Worm (Caenorhabditis elegans) whole organism, L1 larva: ENCODE results near the gene nhr-104.

Experiments
- C04F5.9 ChIP-seq: sonication (generic microtip); optimal IDR thresholded peaks from 2 replicates; lab custom pipeline; 2016; ENCODE audit warnings: missing genetic modification characterization, missing compliant biosample characterization
- C16A3.4 ChIP-seq: fragments of 150-350 bp; optimal IDR thresholded peaks from 2 replicates; lab custom pipeline; 2014; ENCODE audit warnings: missing biosample characterization, missing genetic modification characterization
- F16B12.6 ChIP-seq: fragments of 150-350 bp; optimal IDR thresholded peaks from 2 replicates; lab custom pipeline; 2014; ENCODE audit warnings: missing biosample characterization, missing genetic modification characterization
- Y116A8C.19 ChIP-seq: sonication (generic microtip); optimal IDR thresholded peaks from 2 replicates; lab custom pipeline; 2016; ENCODE audit warnings: missing compliant biosample characterization, missing genetic modification characterization, borderline replicate concordance
- ama-1 ChIP-seq: fragments of 150-350 bp; optimal IDR thresholded peaks from 2 replicates; lab custom pipeline; 2014
- blmp-1 ChIP-seq: fragments of 150-350 bp; optimal IDR thresholded peaks from 2 replicates; lab custom pipeline; 2014; ENCODE audit warnings: missing biosample characterization, missing genetic modification characterization
- ceh-8 ChIP-seq: fragments of 200-800 bp; sonication (Bioruptor generic); optimal IDR thresholded peaks from 2 replicates; lab custom pipeline; 2018; ENCODE audit warnings: mild to moderate bottlenecking, missing genetic modification characterization, moderate library complexity, missing compliant biosample characterization
- ceh-82 ChIP-seq, 3 experiments: fragments of 150-350 bp in 1 of 3; sonication (generic microtip) in 2 of 3; optimal IDR thresholded peaks; 2 replicates each; lab custom pipeline; 2014 to 2017; ENCODE audit warnings: missing biosample characterization in 3 of 3, missing genetic modification characterization in 3 of 3
- ceh-88 ChIP-seq: fragments of 200-800 bp; sonication (Bioruptor generic); IDR thresholded peaks from 2 replicates; pipeline ENCODE4 v1.3.6; 2022; ENCODE audit warnings: missing genetic modification characterization, missing compliant biosample characterization
- dsc-1 ChIP-seq: sonication (generic microtip); optimal IDR thresholded peaks from 2 replicates; lab custom pipeline; 2016; ENCODE audit warnings: mild to moderate bottlenecking, missing genetic modification characterization, missing compliant biosample characterization
- efl-1 ChIP-seq, 4 experiments: fragments of 150-350 bp; optimal IDR thresholded peaks in 3 of 4; peaks in 1 of 4; 1 replicate in 1 of 4; 2 replicates in 3 of 4; lab custom pipeline; 2014; ENCODE audit warnings: missing biosample characterization in 2 of 4, missing genetic modification characterization in 2 of 4, missing genetic modification reagents in 2 of 4
- egl-27 ChIP-seq, 2 experiments: fragments of 150-350 bp in 1 of 2; sonication (generic microtip); optimal IDR thresholded peaks; 3 replicates each; lab custom pipeline; 2017 to 2018; ENCODE audit warnings: missing biosample characterization in 2 of 2, missing genetic modification characterization in 2 of 2, missing genetic modification reagents in 2 of 2
- elt-2 ChIP-seq: sonication (generic microtip); optimal IDR thresholded peaks from 2 replicates; lab custom pipeline; 2016; ENCODE audit warnings: missing genetic modification characterization, mild to moderate bottlenecking, inconsistent platforms, missing compliant biosample characterization, missing genetic modification reagents
- ets-5 ChIP-seq: fragments of 200-800 bp; sonication (Bioruptor generic); IDR thresholded peaks from 2 replicates; pipeline ENCODE4 v1.3.6; 2022; ENCODE audit warnings: missing genetic modification characterization, missing compliant biosample characterization
- fkh-4 ChIP-seq: sonication (generic microtip); optimal IDR thresholded peaks from 2 replicates; lab custom pipeline; 2016; ENCODE audit warnings: missing compliant biosample characterization, missing genetic modification characterization, borderline replicate concordance
- hlh-17 ChIP-seq: fragments of 200-800 bp; sonication (Bioruptor generic); optimal IDR thresholded peaks from 2 replicates; lab custom pipeline; 2018; ENCODE audit warnings: missing genetic modification characterization, mild to moderate bottlenecking, missing compliant biosample characterization, moderate library complexity, borderline replicate concordance
- hpl-2 ChIP-seq: fragments of 150-350 bp; optimal IDR thresholded peaks from 2 replicates; lab custom pipeline; 2014; ENCODE audit warnings: missing biosample characterization, missing genetic modification reagents, missing genetic modification characterization
- jun-1 ChIP-seq: fragments of 150-350 bp; optimal IDR thresholded peaks from 2 replicates; lab custom pipeline; 2014; ENCODE audit warnings: missing biosample characterization, missing genetic modification reagents, missing genetic modification characterization
- lin-13 ChIP-seq: fragments of 150-350 bp; optimal IDR thresholded peaks from 2 replicates; lab custom pipeline; 2014; ENCODE audit warnings: missing biosample characterization, missing genetic modification reagents, missing genetic modification characterization
- lin-14 ChIP-seq: fragments of 200-800 bp; sonication (Bioruptor generic); optimal IDR thresholded peaks from 2 replicates; lab custom pipeline; 2018; ENCODE audit warnings: mild to moderate bottlenecking, missing genetic modification characterization, moderate library complexity, missing compliant biosample characterization
- mab-9 ChIP-seq: fragments of 200-800 bp; sonication (Bioruptor generic); IDR thresholded peaks from 2 replicates; pipeline ENCODE4 v1.3.6; 2022; ENCODE audit warnings: missing genetic modification reagents, missing genetic modification characterization, missing compliant biosample characterization
- nhr-11 ChIP-seq: fragments of 150-350 bp; optimal IDR thresholded peaks from 2 replicates; lab custom pipeline; 2014; ENCODE audit warnings: missing biosample characterization, missing genetic modification characterization
- nhr-12 ChIP-seq: sonication (generic microtip); optimal IDR thresholded peaks from 2 replicates; lab custom pipeline; 2017; ENCODE audit warnings: missing biosample characterization, missing genetic modification characterization
- nhr-19 ChIP-seq: fragments of 200-800 bp; sonication (Bioruptor generic); conservative IDR thresholded peaks from 2 replicates; pipeline ENCODE4 v1.3.6; 2022; ENCODE audit warnings: missing genetic modification characterization, missing compliant biosample characterization
- nhr-20 ChIP-seq: sonication (generic microtip); optimal IDR thresholded peaks from 2 replicates; lab custom pipeline; 2016; ENCODE audit warnings: mild to moderate bottlenecking, missing genetic modification characterization, missing compliant biosample characterization
- nhr-28 ChIP-seq: fragments of 150-350 bp; optimal IDR thresholded peaks from 2 replicates; lab custom pipeline; 2014; ENCODE audit warnings: missing biosample characterization, missing genetic modification characterization
- nhr-47 ChIP-seq: sonication (generic microtip); optimal IDR thresholded peaks from 2 replicates; lab custom pipeline; 2016; ENCODE audit warnings: mild to moderate bottlenecking, missing genetic modification characterization, moderate library complexity, missing compliant biosample characterization
- nhr-71 ChIP-seq: sonication (generic microtip); optimal IDR thresholded peaks from 2 replicates; lab custom pipeline; 2016; ENCODE audit warnings: mild to moderate bottlenecking, missing genetic modification characterization, moderate library complexity, missing compliant biosample characterization
- nhr-76 ChIP-seq: sonication (generic microtip); optimal IDR thresholded peaks from 2 replicates; lab custom pipeline; 2017; ENCODE audit warnings: missing biosample characterization, missing genetic modification characterization
- nhr-77 ChIP-seq: fragments of 150-350 bp; optimal IDR thresholded peaks from 2 replicates; lab custom pipeline; 2014; ENCODE audit warnings: missing biosample characterization, missing genetic modification characterization
- nhr-85 ChIP-seq: sonication (generic microtip); peaks from one replicate; lab custom pipeline; 2016; ENCODE audit warnings: missing genetic modification characterization, inconsistent platforms, missing compliant biosample characterization
- nhr-90 ChIP-seq: sonication (generic microtip); optimal IDR thresholded peaks from 2 replicates; lab custom pipeline; 2016; ENCODE audit warnings: mild to moderate bottlenecking, missing genetic modification characterization, missing compliant biosample characterization; ENCODE audit not compliant: poor library complexity
- pqm-1 ChIP-seq: sonication (generic microtip); optimal IDR thresholded peaks from 3 replicates; lab custom pipeline; 2017; ENCODE audit warnings: missing biosample characterization, missing genetic modification characterization
- snu-23 ChIP-seq: sonication (generic microtip); optimal IDR thresholded peaks from 2 replicates; lab custom pipeline; 2016; ENCODE audit warnings: missing genetic modification characterization, missing compliant biosample characterization
- sox-4 ChIP-seq: sonication (generic microtip); optimal IDR thresholded peaks from 2 replicates; lab custom pipeline; 2016; ENCODE audit warnings: missing genetic modification characterization, missing compliant biosample characterization
- sptf-1 ChIP-seq: fragments of 150-350 bp; optimal IDR thresholded peaks from 2 replicates; lab custom pipeline; 2014; ENCODE audit warnings: missing biosample characterization, missing genetic modification characterization
- tbx-2 ChIP-seq: sonication (generic microtip); optimal IDR thresholded peaks from 2 replicates; lab custom pipeline; 2016; ENCODE audit warnings: missing genetic modification characterization, missing compliant biosample characterization
- unc-30 ChIP-seq: sonication (generic microtip); optimal IDR thresholded peaks from 2 replicates; lab custom pipeline; 2017; ENCODE audit warnings: missing biosample characterization, missing genetic modification characterization
- unc-62 ChIP-seq: fragments of 150-350 bp; optimal IDR thresholded peaks from 2 replicates; lab custom pipeline; 2014; ENCODE audit warnings: missing biosample characterization, missing genetic modification reagents, missing genetic modification characterization
- unc-86 ChIP-seq: sonication (generic microtip); optimal IDR thresholded peaks from 2 replicates; lab custom pipeline; 2016; ENCODE audit warnings: missing genetic modification characterization, missing compliant biosample characterization
- unc-98 ChIP-seq: fragments of 200-800 bp; sonication (Bioruptor generic); IDR thresholded peaks from 2 replicates; pipeline ENCODE4 v1.3.6; 2022; ENCODE audit warnings: missing genetic modification characterization, missing compliant biosample characterization
- zag-1 ChIP-seq: fragments of 150-350 bp; optimal IDR thresholded peaks from 2 replicates; lab custom pipeline; 2014; ENCODE audit warnings: missing biosample characterization, missing genetic modification characterization
- ztf-11 ChIP-seq, 2 experiments: sonication (generic microtip); optimal IDR thresholded peaks; 2 replicates each; lab custom pipeline; 2016 to 2017; ENCODE audit warnings: missing genetic modification characterization in 2 of 2, missing biosample characterization in 1 of 2, missing compliant biosample characterization in 1 of 2

The nhr-104 gene

DNA sequence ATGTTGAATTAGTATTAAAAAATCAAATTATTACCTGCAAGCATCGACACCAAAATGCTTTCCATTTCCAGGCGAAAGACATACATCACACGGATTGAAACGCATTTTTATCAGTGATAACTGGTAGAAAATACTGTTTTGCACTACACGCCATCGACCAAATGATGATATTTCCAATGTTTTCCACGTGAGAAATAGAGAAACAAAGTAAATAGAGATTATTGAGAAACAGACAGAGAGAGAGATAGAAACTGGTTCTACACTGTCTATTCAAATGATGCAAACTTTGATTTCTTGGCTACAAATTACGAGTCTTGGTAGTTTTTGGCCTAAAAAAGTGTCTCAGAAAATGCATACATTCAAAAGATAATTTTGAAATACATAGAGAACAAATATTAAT is at the start of gene nhr-104 (continued):
- no peak for TF ChIP-seq hpl-2 (GFP tag; lab: Kevin White, UChicago)
- TF ChIP-seq nhr-71 (tag; lab: Kevin White, UChicago): no peak
- TF ChIP-seq snu-23 (GFP tag; lab: Kevin White, UChicago): peak; percentile 61
- no peak for TF ChIP-seq lin-14
- TF ChIP-seq C04F5.9 (tag; lab: Kevin White, UChicago): no peak
- no peak for TF ChIP-seq unc-62 (GFP tag; lab: Kevin White, UChicago)
- TF ChIP-seq nhr-20: peak; percentile 65
- peak; percentile 20 to 49 for TF ChIP-seq efl-1 (optimal IDR thresholded peaks at IDR 0.05; lab: Kevin White, UChicago)
- peak in 1 of 2 experiments; percentile 3 for TF ChIP-seq efl-1 (GFP tag; optimal IDR thresholded peaks at IDR 0.05 in 1 of 2; lab: Kevin White, UChicago)
- peak; percentile 45 for TF ChIP-seq elt-2
- no peak for TF ChIP-seq dsc-1 (tag; lab: Kevin White, UChicago)
- TF ChIP-seq unc-86 (tag; lab: Kevin White, UChicago): no peak
- no peak; the same call in 1 of the 2 replicates for TF ChIP-seq nhr-19 (GFP tag; lab: Robert Waterston, UW)
- peak; percentile 28 for TF ChIP-seq jun-1 (tag; lab: Kevin White, UChicago)
- TF ChIP-seq fkh-4 (tag; lab: Kevin White, UChicago): no peak
- TF ChIP-seq ztf-11 (tag; optimal IDR thresholded peaks at IDR 0.05; lab: Kevin White, UChicago): no peak
- TF ChIP-seq nhr-47 (tag; lab: Kevin White, UChicago): no peak
- TF ChIP-seq nhr-28 (tag; lab: Kevin White, UChicago): no peak
- TF ChIP-seq zag-1 (tag; lab: Kevin White, UChicago): no peak
- TF ChIP-seq unc-98 (GFP tag; lab: Robert Waterston, UW): no peak
- TF ChIP-seq sptf-1 (tag; lab: Kevin White, UChicago): no peak
- peak; percentile 37 for TF ChIP-seq C16A3.4 (tag; lab: Kevin White, UChicago)
- no peak for TF ChIP-seq nhr-12 (tag; lab: Kevin White, UChicago)
- no peak for TF ChIP-seq F16B12.6
- no peak for TF ChIP-seq Y116A8C.19
- no peak for TF ChIP-seq ceh-88
- TF ChIP-seq ets-5: no peak
- no peak for TF ChIP-seq nhr-76 (tag; lab: Kevin White, UChicago)
- no peak for TF ChIP-seq pqm-1
- peak in 1 of 3 experiments; percentile 7 for TF ChIP-seq ceh-82 (tag; optimal IDR thresholded peaks at IDR 0.05; lab: Kevin White, UChicago)
- no peak for TF ChIP-seq unc-30 (tag; lab: Kevin White, UChicago)
- peak; percentile 30 for TF ChIP-seq tbx-2 (tag; lab: Kevin White, UChicago)

DNA sequence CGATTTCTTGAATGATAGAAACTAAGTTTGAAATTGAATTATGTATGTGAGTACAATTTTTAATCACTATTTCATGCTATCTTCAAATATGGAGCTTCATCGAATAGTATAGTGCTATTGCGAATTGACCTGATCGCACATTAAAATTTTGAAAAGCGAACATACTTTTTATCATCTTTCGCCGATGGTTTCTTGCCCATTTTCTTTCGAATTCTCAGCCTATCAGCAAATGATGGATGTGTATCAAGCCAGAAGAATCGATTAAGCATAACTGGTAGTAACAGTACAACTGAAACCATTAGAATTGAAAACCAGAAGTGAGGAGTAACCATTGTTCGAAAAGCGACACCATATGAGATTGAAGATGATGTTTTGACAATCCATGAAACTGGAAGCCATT is 41.1 kb upstream of the nhr-104 start:
- no peak for TF ChIP-seq blmp-1 (tag; lab: Kevin White, UChicago)
- TF ChIP-seq nhr-85 (tag; lab: Kevin White, UChicago): no peak
- no peak for TF ChIP-seq unc-30 (tag; lab: Kevin White, UChicago)
- no peak for TF ChIP-seq hlh-17 (GFP tag; lab: Kevin White, UChicago)
- no peak for TF ChIP-seq sox-4
- TF ChIP-seq lin-13 (GFP tag; lab: Kevin White, UChicago): no peak
- TF ChIP-seq nhr-11 (tag; lab: Kevin White, UChicago): no peak
- TF ChIP-seq nhr-77 (tag; lab: Kevin White, UChicago): no peak
- TF ChIP-seq egl-27 (tag; optimal IDR thresholded peaks at IDR 0.05; lab: Kevin White, UChicago): no peak
- no peak for TF ChIP-seq elt-2
- no peak for TF ChIP-seq fkh-4 (tag; lab: Kevin White, UChicago)
- no peak for TF ChIP-seq nhr-90 (tag; lab: Kevin White, UChicago)
- no peak for TF ChIP-seq ceh-82 (tag; optimal IDR thresholded peaks at IDR 0.05; lab: Kevin White, UChicago)
- no peak for TF ChIP-seq ceh-8
- no peak for TF ChIP-seq ama-1 (lab: Kevin White, UChicago)
- TF ChIP-seq nhr-20: no peak
- TF ChIP-seq mab-9 (GFP tag; lab: Robert Waterston, UW): no peak
- no peak for TF ChIP-seq tbx-2 (tag; lab: Kevin White, UChicago)
- TF ChIP-seq nhr-12 (tag; lab: Kevin White, UChicago): no peak
